Fruit fly (Drosophila melanogaster) whole organism, embryonic: Measurements from ENCODE around the gene CG33191.

ENCODE experiments used
- Adf1 ChIP-seq: fragments of 200-800 bp; sonication (Bioruptor generic); IDR thresholded peaks from 2 replicates; pipeline ENCODE4 v1.3.6; 2022; ENCODE audit warnings: missing biosample characterization, missing genetic modification characterization
- Antp ChIP-seq: fragments of 200-800 bp; sonication (Bioruptor generic); optimal IDR thresholded peaks from 3 replicates; lab custom pipeline; 2016; ENCODE audit warnings: missing biosample characterization, missing genetic modification characterization
- CG10543 ChIP-seq: fragments of 200-800 bp; sonication (Bioruptor generic); optimal IDR thresholded peaks from 3 replicates; lab custom pipeline; 2017; ENCODE audit warnings: missing biosample characterization, mild to moderate bottlenecking, missing genetic modification characterization, moderate library complexity
- CG14050 ChIP-seq: fragments of 200-800 bp; sonication (Bioruptor generic); IDR thresholded peaks from 3 replicates; pipeline ENCODE4 v1.3.6; 2022; ENCODE audit warnings: missing biosample characterization, missing genetic modification characterization
- CG16863 ChIP-seq: fragments of 200-800 bp; sonication (Bioruptor generic); optimal IDR thresholded peaks from 3 replicates; lab custom pipeline; 2016; ENCODE audit warnings: missing biosample characterization, missing genetic modification characterization
- CG2199 ChIP-seq: fragments of 200-800 bp; sonication (Bioruptor generic); IDR thresholded peaks from 3 replicates; pipeline ENCODE4 v1.3.6; 2022; ENCODE audit warnings: missing biosample characterization, missing genetic modification characterization
- CG32532 ChIP-seq: fragments of 200-800 bp; sonication (Bioruptor generic); IDR thresholded peaks from 2 replicates; pipeline ENCODE4 v1.3.6; 2022; ENCODE audit warnings: missing biosample characterization, missing genetic modification characterization
- CG6689 ChIP-seq: fragments of 200-800 bp; sonication (Bioruptor generic); IDR thresholded peaks from 2 replicates; pipeline ENCODE4 v1.3.6; 2022; ENCODE audit warnings: missing biosample characterization, missing genetic modification characterization
- CG8388 ChIP-seq: fragments of 200-800 bp; sonication (Bioruptor generic); optimal IDR thresholded peaks from 2 replicates; lab custom pipeline; 2019; ENCODE audit warnings: missing biosample characterization, mild to moderate bottlenecking, missing genetic modification characterization, moderate library complexity
- CG9876 ChIP-seq: fragments of 200-800 bp; sonication (Bioruptor generic); optimal IDR thresholded peaks from 2 replicates; lab custom pipeline; 2016; ENCODE audit warnings: missing biosample characterization, missing genetic modification characterization
- CHES-1-like ChIP-seq: fragments of 200-800 bp; sonication (Bioruptor generic); optimal IDR thresholded peaks from 2 replicates; lab custom pipeline; 2016; ENCODE audit warnings: missing biosample characterization, missing genetic modification characterization
- D19B ChIP-seq: fragments of 200-800 bp; sonication (Bioruptor generic); optimal IDR thresholded peaks from 2 replicates; lab custom pipeline; 2017; ENCODE audit warnings: missing biosample characterization, mild to moderate bottlenecking, missing genetic modification characterization
- Ets65A ChIP-seq: fragments of 200-800 bp; sonication (Bioruptor generic); peaks from one replicate; lab custom pipeline; 2016; ENCODE audit warnings: missing biosample characterization, missing genetic modification characterization
- Ets97D ChIP-seq: fragments of 200-800 bp; sonication (Bioruptor generic); optimal IDR thresholded peaks from 3 replicates; lab custom pipeline; 2016; ENCODE audit warnings: missing biosample characterization, missing genetic modification characterization
- GATAe ChIP-seq: fragments of 200-800 bp; sonication (Bioruptor generic); conservative IDR thresholded peaks from 2 replicates; pipeline ENCODE4 v1.3.6; 2022; ENCODE audit warnings: missing biosample characterization, missing genetic modification characterization
- HLH3B ChIP-seq: fragments of 200-800 bp; sonication (Bioruptor generic); IDR thresholded peaks from 2 replicates; pipeline ENCODE4 v1.3.6; 2022; ENCODE audit warnings: missing biosample characterization, missing genetic modification characterization
- HmgD ChIP-seq: fragments of 200-800 bp; sonication (Bioruptor generic); optimal IDR thresholded peaks from 3 replicates; lab custom pipeline; 2016; ENCODE audit warnings: missing biosample characterization, missing genetic modification characterization
- Hr3 ChIP-seq: fragments of 200-800 bp; sonication (Bioruptor generic); optimal IDR thresholded peaks from 3 replicates; lab custom pipeline; 2016; ENCODE audit warnings: missing biosample characterization, missing genetic modification characterization
- Kr ChIP-seq: fragments of 200-800 bp; sonication (Bioruptor generic); optimal IDR thresholded peaks from 2 replicates; lab custom pipeline; 2017; ENCODE audit warnings: missing biosample characterization, mild to moderate bottlenecking, missing genetic modification characterization
- Lim3 ChIP-seq: fragments of 200-800 bp; sonication (Bioruptor generic); IDR thresholded peaks from 2 replicates; pipeline ENCODE4 v1.3.6; 2022; ENCODE audit warnings: missing biosample characterization, missing genetic modification characterization
- MESR4 ChIP-seq: fragments of 200-800 bp; sonication (Bioruptor generic); optimal IDR thresholded peaks from 2 replicates; lab custom pipeline; 2018; ENCODE audit warnings: missing biosample characterization, mild to moderate bottlenecking, missing genetic modification characterization, moderate library complexity
- Med ChIP-seq: fragments of 200-800 bp; sonication (Bioruptor generic); peaks from one replicate; lab custom pipeline; 2016; ENCODE audit warnings: missing biosample characterization, missing genetic modification characterization, mild to moderate bottlenecking, inconsistent platforms, moderate library complexity
- Nf-YC ChIP-seq: fragments of 200-800 bp; optimal IDR thresholded peaks from 3 replicates; lab custom pipeline; 2019; ENCODE audit warnings: missing biosample characterization, mild to moderate bottlenecking, missing genetic modification characterization, moderate library complexity
- Ravus ChIP-seq: fragments of 200-800 bp; sonication (Bioruptor generic); IDR thresholded peaks from 2 replicates; pipeline ENCODE4 v1.3.6; 2022; ENCODE audit warnings: missing biosample characterization, missing genetic modification characterization
- Rfx ChIP-seq: fragments of 200-800 bp; sonication (Bioruptor generic); IDR thresholded peaks from 2 replicates; pipeline ENCODE4 v1.3.6; 2022; ENCODE audit warnings: missing biosample characterization, missing genetic modification characterization
- Sox100B ChIP-seq: fragments of 200-800 bp; sonication (Bioruptor generic); optimal IDR thresholded peaks from 3 replicates; lab custom pipeline; 2018; ENCODE audit warnings: missing biosample characterization, mild to moderate bottlenecking, missing genetic modification characterization
- Spps ChIP-seq: fragments of 200-800 bp; sonication (Bioruptor generic); optimal IDR thresholded peaks from 2 replicates; lab custom pipeline; 2018; ENCODE audit warnings: missing biosample characterization, mild to moderate bottlenecking, missing genetic modification characterization
- Taf1 ChIP-seq: fragments of 200-800 bp; sonication (Bioruptor generic); IDR thresholded peaks from 2 replicates; pipeline ENCODE4 v1.3.6; 2022; ENCODE audit warnings: missing biosample characterization, missing genetic modification characterization
- br ChIP-seq: fragments of >200 bp; optimal IDR thresholded peaks from 2 replicates; lab custom pipeline; 2017
- ci ChIP-seq: fragments of 200-800 bp; sonication (Bioruptor generic); IDR thresholded peaks from 3 replicates; pipeline ENCODE4 v1.3.6; 2022; ENCODE audit warnings: missing biosample characterization, missing genetic modification characterization
- crol ChIP-seq: fragments of 200-800 bp; sonication (Bioruptor generic); IDR thresholded peaks from 2 replicates; pipeline ENCODE4 v1.3.6; 2022; ENCODE audit warnings: missing biosample characterization, missing genetic modification characterization
- cwo ChIP-seq: fragments of 200-800 bp; sonication (Bioruptor generic); optimal IDR thresholded peaks from 3 replicates; lab custom pipeline; 2017; ENCODE audit warnings: missing biosample characterization, missing genetic modification characterization, mild to moderate bottlenecking, moderate library complexity, missing genetic modification reagents
- dm ChIP-seq: fragments of 200-800 bp; sonication (Bioruptor generic); optimal IDR thresholded peaks from 3 replicates; lab custom pipeline; 2016; ENCODE audit warnings: missing biosample characterization, missing genetic modification characterization
- dpn ChIP-seq, 2 experiments: fragments of 200-800 bp; sonication (Bioruptor generic); optimal IDR thresholded peaks; 3 replicates each; lab custom pipeline; 2016; ENCODE audit warnings: missing biosample characterization in 2 of 2, missing genetic modification characterization in 2 of 2
- ftz-f1 ChIP-seq: fragments of 200-800 bp; sonication (Bioruptor generic); optimal IDR thresholded peaks from 2 replicates; lab custom pipeline; 2016; ENCODE audit warnings: missing biosample characterization, missing genetic modification characterization
- gsb ChIP-seq: fragments of 200-800 bp; sonication (Bioruptor generic); IDR thresholded peaks from 2 replicates; pipeline ENCODE4 v1.3.6; 2022; ENCODE audit warnings: missing biosample characterization, missing genetic modification characterization
- insv ChIP-seq, 2 experiments: fragments of 200-800 bp; sonication (Bioruptor generic); optimal IDR thresholded peaks; 3 replicates each; lab custom pipeline; 2016 to 2018; ENCODE audit warnings: missing biosample characterization in 2 of 2, missing genetic modification characterization in 2 of 2
- jing ChIP-seq: fragments of 200-800 bp; sonication (Bioruptor generic); optimal IDR thresholded peaks from 2 replicates; lab custom pipeline; 2018; ENCODE audit warnings: missing biosample characterization, mild to moderate bottlenecking, missing genetic modification characterization
- jumu ChIP-seq: fragments of 200-800 bp; sonication (Bioruptor generic); optimal IDR thresholded peaks from 3 replicates; lab custom pipeline; 2016; ENCODE audit warnings: missing biosample characterization, missing genetic modification characterization
- kni ChIP-seq: fragments of 200-800 bp; sonication (Bioruptor generic); optimal IDR thresholded peaks from 3 replicates; lab custom pipeline; 2017; ENCODE audit warnings: mild to moderate bottlenecking, missing biosample characterization, missing genetic modification reagents, missing genetic modification characterization
- knrl ChIP-seq: fragments of 200-800 bp; sonication (Bioruptor generic); IDR thresholded peaks from 3 replicates; pipeline ENCODE4 v1.3.6; 2022; ENCODE audit warnings: missing biosample characterization, missing genetic modification characterization; ENCODE audit not compliant: partially characterized antibody
- lmd ChIP-seq: fragments of 200-800 bp; sonication (Bioruptor generic); IDR thresholded peaks from 2 replicates; pipeline ENCODE4 v1.3.6; 2022; ENCODE audit warnings: missing biosample characterization, missing genetic modification characterization
- nom ChIP-seq: fragments of 200-800 bp; sonication (Bioruptor generic); optimal IDR thresholded peaks from 2 replicates; lab custom pipeline; 2017; ENCODE audit warnings: missing biosample characterization, missing genetic modification characterization, mild to moderate bottlenecking, moderate library complexity, missing genetic modification reagents
- p53 ChIP-seq: fragments of 200-800 bp; sonication (Bioruptor generic); optimal IDR thresholded peaks from 2 replicates; lab custom pipeline; 2016; ENCODE audit warnings: missing biosample characterization, missing genetic modification characterization
- prd ChIP-seq, 3 experiments: fragments of >200 bp in 2 of 3; fragments of 200-800 bp in 1 of 3; sonication (Bioruptor generic) in 1 of 3; optimal IDR thresholded peaks in 2 of 3; IDR thresholded peaks in 1 of 3; 2 replicates in 2 of 3; 3 replicates in 1 of 3; pipeline versions ENCODE4 v1.3.6 to Lab custom; 2017 to 2022; ENCODE audit warnings: missing biosample characterization in 1 of 3, missing genetic modification characterization in 1 of 3
- run ChIP-seq: fragments of 200-800 bp; sonication (Bioruptor generic); optimal IDR thresholded peaks from 3 replicates; lab custom pipeline; 2018; ENCODE audit warnings: missing biosample characterization, mild to moderate bottlenecking, missing genetic modification characterization
- sc ChIP-seq, 3 experiments: fragments of >200 bp in 2 of 3; fragments of 200-800 bp in 1 of 3; sonication (Bioruptor generic) in 1 of 3; optimal IDR thresholded peaks; 2 replicates in 2 of 3; 3 replicates in 1 of 3; lab custom pipeline; 2017; ENCODE audit warnings: mild to moderate bottlenecking in 1 of 3, missing biosample characterization in 1 of 3, missing genetic modification characterization in 1 of 3, missing genetic modification reagents in 1 of 3
- vnd ChIP-seq: fragments of 200-800 bp; sonication (Bioruptor generic); IDR thresholded peaks from 3 replicates; pipeline ENCODE4 v1.3.6; 2022; ENCODE audit warnings: missing biosample characterization, missing genetic modification characterization; ENCODE audit not compliant: partially characterized antibody
- zf30C ChIP-seq: fragments of 200-800 bp; sonication (Bioruptor generic); optimal IDR thresholded peaks from 3 replicates; lab custom pipeline; 2018; ENCODE audit warnings: missing biosample characterization, mild to moderate bottlenecking, missing genetic modification characterization

Gene CG33191

dm6 chr3R:8818239-8818638 lies 38.5 kb upstream of the CG33191 start (continued):
- TF ChIP-seq MESR4 (GFP tag; lab: Kevin White, UChicago) (no peak), Ets65A (GFP tag; lab: Kevin White, UChicago) (peak; percentile 60), Ets97D (GFP tag; lab: Kevin White, UChicago) (peak; percentile 1), Med (peak; percentile 80), jumu (GFP tag; lab: Kevin White, UChicago) (peak; percentile 1), crol (GFP tag; lab: Robert Waterston, UW) (0 out of 2 replicates have a peak, but pooled peaks have one; percentile 42), knrl (GFP tag; lab: Robert Waterston, UW) (0 out of 3 replicates have a peak, but pooled peaks have one; percentile 18), Antp (GFP tag; lab: Kevin White, UChicago) (no peak), CG32532 (GFP tag; lab: Robert Waterston, UW) (0 out of 2 replicates have a peak, but pooled peaks have one; percentile 6), ci (GFP tag; lab: Robert Waterston, UW) (peak; percentile 47), br (lab: Kevin White, UChicago) (no peak), CG9876 (no peak)

dm6 chr3R:8815074-8815473 lies 35.4 kb upstream of the CG33191 start:
- TF ChIP-seq Sox100B (GFP tag; lab: Kevin White, UChicago) (no peak), Spps (tag; lab: Kevin White, UChicago) (no peak), CG14050 (GFP tag; lab: Robert Waterston, UW) (no peak), lmd (GFP tag; lab: Robert Waterston, UW) (no peak), cwo (GFP tag; lab: Kevin White, UChicago) (no peak), CG10543 (GFP tag; lab: Kevin White, UChicago) (peak; percentile 10), jing (GFP tag; lab: Kevin White, UChicago) (no peak), sc (optimal IDR thresholded peaks at IDR 0.05; lab: Kevin White, UChicago) (no peak), sc (GFP tag; optimal IDR thresholded peaks at IDR 0.05; lab: Kevin White, UChicago) (no peak), dm (GFP tag; lab: Kevin White, UChicago) (no peak), knrl (GFP tag; lab: Robert Waterston, UW) (peak; percentile 42; the same call in 1 of the 3 replicates), Adf1 (GFP tag; lab: Robert Waterston, UW) (no peak), dpn (GFP tag; optimal IDR thresholded peaks at IDR 0.05; lab: Kevin White, UChicago) (no peak), Taf1 (no peak), Ravus (GFP tag; lab: Robert Waterston, UW) (no peak), p53 (GFP tag; lab: Kevin White, UChicago) (no peak), GATAe (GFP tag; lab: Robert Waterston, UW) (no peak), Lim3 (no peak), kni (GFP tag; lab: Kevin White, UChicago) (peak; percentile 46), insv (GFP tag; optimal IDR thresholded peaks at IDR 0.05; lab: Kevin White, UChicago) (no peak), gsb (GFP tag; lab: Robert Waterston, UW) (no peak), HLH3B (GFP tag; lab: Robert Waterston, UW) (no peak), HmgD (GFP tag; lab: Kevin White, UChicago) (no peak), run (tag; lab: Kevin White, UChicago) (no peak), Nf-YC (tag; lab: Kevin White, UChicago) (no peak), CG16863 (no peak), nom (GFP tag; lab: Kevin White, UChicago) (peak; percentile 11), ftz-f1 (peak; percentile 68), Hr3 (GFP tag; lab: Kevin White, UChicago) (no peak), Med (peak; percentile 23), Rfx (GFP tag; lab: Robert Waterston, UW) (peak; percentile 12), CG6689 (GFP tag; lab: Robert Waterston, UW) (no peak), prd (optimal IDR thresholded peaks at IDR 0.05; lab: Kevin White, UChicago) (no peak), prd (GFP tag; IDR thresholded peaks at IDR 0.05; lab: Robert Waterston, UW) (no peak), Kr (GFP tag; lab: Kevin White, UChicago) (no peak), CG2199 (GFP tag; lab: Robert Waterston, UW) (peak; percentile 67; the same call in 1 of the 3 replicates), D19B (GFP tag; lab: Kevin White, UChicago) (no peak), CG8388 (GFP tag; lab: Kevin White, UChicago) (no peak), CHES-1-like (GFP tag; lab: Kevin White, UChicago) (no peak), vnd (GFP tag; lab: Robert Waterston, UW) (no peak), zf30C (GFP tag; lab: Kevin White, UChicago) (no peak)
